Worm (Caenorhabditis elegans) whole organism, L4 larva: ENCODE results near the gene klp-17.

ENCODE experiments used
- T26A8.4 ChIP-seq: fragments of 200-800 bp; sonication (Bioruptor generic); IDR thresholded peaks from 2 replicates; pipeline ENCODE4 v1.3.6; 2022; ENCODE audit warnings: missing genetic modification characterization, missing compliant biosample characterization
- Y48G9A.11 ChIP-seq: fragments of 200-800 bp; sonication (Bioruptor generic); IDR thresholded peaks from 2 replicates; pipeline ENCODE4 v1.3.6; 2022; ENCODE audit warnings: missing genetic modification reagents, missing genetic modification characterization, missing compliant biosample characterization
- aha-1 ChIP-seq: fragments of 150-350 bp; peaks from one replicate; lab custom pipeline; 2014; ENCODE audit warnings: missing biosample characterization, missing genetic modification characterization
- ama-1 ChIP-seq: fragments of 150-350 bp; optimal IDR thresholded peaks from 2 replicates; lab custom pipeline; 2014; ENCODE audit warnings: inconsistent platforms, mixed read lengths
- ceh-82 ChIP-seq: sonication (generic microtip); optimal IDR thresholded peaks from 2 replicates; lab custom pipeline; 2017; ENCODE audit warnings: missing biosample characterization, missing genetic modification characterization
- ces-1 ChIP-seq: fragments of 150-350 bp; sonication (generic microtip); optimal IDR thresholded peaks from 4 replicates; lab custom pipeline; 2014; ENCODE audit warnings: missing biosample characterization, missing genetic modification reagents, missing genetic modification characterization
- daf-16 ChIP-seq, 3 experiments: sonication (generic microtip); optimal IDR thresholded peaks; 2 replicates each; lab custom pipeline; 2016 to 2017; ENCODE audit warnings: missing genetic modification characterization in 3 of 3, missing genetic modification reagents in 3 of 3, mild to moderate bottlenecking in 2 of 3, missing compliant biosample characterization in 2 of 3, missing biosample characterization in 1 of 3, moderate library complexity in 1 of 3
- daf-19 ChIP-seq: fragments of 200-800 bp; sonication (Bioruptor generic); conservative IDR thresholded peaks from 2 replicates; pipeline ENCODE4 v1.3.6; 2022; ENCODE audit warnings: missing genetic modification characterization, missing compliant biosample characterization
- dmd-6 ChIP-seq: fragments of 200-800 bp; sonication (Bioruptor generic); IDR thresholded peaks from 2 replicates; pipeline ENCODE4 v1.3.6; 2022; ENCODE audit warnings: missing genetic modification reagents, missing genetic modification characterization, missing compliant biosample characterization
- dmd-9 ChIP-seq: fragments of 200-800 bp; sonication (Bioruptor generic); IDR thresholded peaks from 2 replicates; pipeline ENCODE4 v1.3.6; 2022; ENCODE audit warnings: missing genetic modification reagents, missing genetic modification characterization, missing compliant biosample characterization
- dpl-1 ChIP-seq: fragments of 150-350 bp; optimal IDR thresholded peaks from 2 replicates; lab custom pipeline; 2014; ENCODE audit warnings: missing biosample characterization, missing genetic modification reagents, missing genetic modification characterization
- duxl-1 ChIP-seq: sonication (generic microtip); optimal IDR thresholded peaks from 2 replicates; lab custom pipeline; 2016; ENCODE audit warnings: mild to moderate bottlenecking, missing genetic modification characterization, moderate library complexity, missing compliant biosample characterization; ENCODE audit not compliant: poor library complexity
- dve-1 ChIP-seq: sonication (generic microtip); optimal IDR thresholded peaks from 2 replicates; lab custom pipeline; 2017; ENCODE audit warnings: antibody characterized with exemption, mild to moderate bottlenecking, missing genetic modification characterization, missing compliant biosample characterization; ENCODE audit not compliant: insufficient read depth
- egl-43 ChIP-seq: fragments of 200-800 bp; sonication (Bioruptor generic); IDR thresholded peaks from 2 replicates; pipeline ENCODE4 v1.3.6; 2022; ENCODE audit warnings: missing genetic modification reagents, missing genetic modification characterization, missing compliant biosample characterization
- fkh-10 ChIP-seq: fragments of 150-350 bp; optimal IDR thresholded peaks from 2 replicates; lab custom pipeline; 2014; ENCODE audit warnings: missing biosample characterization, missing genetic modification reagents, missing genetic modification characterization
- hlh-11 ChIP-seq: fragments of 200-800 bp; sonication (Bioruptor generic); optimal IDR thresholded peaks from 2 replicates; lab custom pipeline; 2018; ENCODE audit warnings: mild to moderate bottlenecking, missing genetic modification characterization, missing compliant biosample characterization
- lin-38 ChIP-seq: fragments of 200-800 bp; sonication (Bioruptor generic); IDR thresholded peaks from 2 replicates; pipeline ENCODE4 v1.3.6; 2022; ENCODE audit warnings: missing genetic modification reagents, missing genetic modification characterization, missing compliant biosample characterization
- lin-39 ChIP-seq: fragments of 150-350 bp; optimal IDR thresholded peaks from 2 replicates; lab custom pipeline; 2014; ENCODE audit warnings: missing biosample characterization, missing genetic modification reagents, missing genetic modification characterization
- madf-5 ChIP-seq, 2 experiments: fragments of 200-800 bp; sonication (Bioruptor generic); IDR thresholded peaks; 2 replicates each; pipeline ENCODE4 v1.3.6; 2022; ENCODE audit warnings: missing compliant biosample characterization in 2 of 2, missing genetic modification characterization in 2 of 2
- mdl-1 ChIP-seq, 2 experiments: fragments of 150-350 bp in 1 of 2; sonication (generic microtip) in 1 of 2; optimal IDR thresholded peaks; 2 replicates each; lab custom pipeline; 2014 to 2017; ENCODE audit warnings: missing biosample characterization in 2 of 2, missing genetic modification characterization in 2 of 2
- mdt-29 ChIP-seq: fragments of 200-800 bp; sonication (Bioruptor generic); IDR thresholded peaks from 2 replicates; pipeline ENCODE4 v1.3.6; 2022; ENCODE audit warnings: missing genetic modification reagents, missing genetic modification characterization, missing compliant biosample characterization
- mep-1 ChIP-seq: fragments of 150-350 bp; sonication (generic microtip); optimal IDR thresholded peaks from 3 replicates; lab custom pipeline; 2014; ENCODE audit warnings: missing biosample characterization, missing genetic modification characterization
- mxl-2 ChIP-seq: fragments of 200-800 bp; sonication (Bioruptor generic); conservative IDR thresholded peaks from 2 replicates; pipeline ENCODE4 v1.3.6; 2022; ENCODE audit warnings: missing genetic modification reagents, missing genetic modification characterization, missing compliant biosample characterization
- nhr-28 ChIP-seq: fragments of 150-350 bp; optimal IDR thresholded peaks from 2 replicates; lab custom pipeline; 2014; ENCODE audit warnings: missing biosample characterization, missing genetic modification characterization
- nhr-77 ChIP-seq: fragments of 150-350 bp; optimal IDR thresholded peaks from 2 replicates; lab custom pipeline; 2014; ENCODE audit warnings: missing biosample characterization, missing genetic modification characterization
- pha-4 ChIP-seq, 2 experiments: fragments of 150-350 bp in 1 of 2; fragments of 200-800 bp in 1 of 2; sonication (Bioruptor generic) in 1 of 2; IDR thresholded peaks in 1 of 2; optimal IDR thresholded peaks in 1 of 2; 2 replicates each; pipeline versions ENCODE4 v1.3.6 to Lab custom; 2014 to 2022; ENCODE audit warnings: missing genetic modification characterization in 2 of 2, missing genetic modification reagents in 2 of 2, missing biosample characterization in 1 of 2, missing compliant biosample characterization in 1 of 2
- pqm-1 ChIP-seq: sonication (generic microtip); optimal IDR thresholded peaks from 2 replicates; lab custom pipeline; 2017; ENCODE audit warnings: missing biosample characterization, missing genetic modification characterization
- saeg-2 ChIP-seq: fragments of 200-800 bp; sonication (Bioruptor generic); IDR thresholded peaks from 2 replicates; pipeline ENCODE4 v1.3.6; 2022; ENCODE audit warnings: missing genetic modification reagents, missing genetic modification characterization, missing compliant biosample characterization
- spr-3 ChIP-seq: fragments of 200-800 bp; sonication (Bioruptor generic); optimal IDR thresholded peaks from 2 replicates; lab custom pipeline; 2018; ENCODE audit warnings: mild to moderate bottlenecking, missing genetic modification characterization, missing compliant biosample characterization
- tra-1 ChIP-seq: fragments of 200-800 bp; sonication (Bioruptor generic); IDR thresholded peaks from 2 replicates; pipeline ENCODE4 v1.3.6; 2022; ENCODE audit warnings: missing genetic modification reagents, missing genetic modification characterization, missing compliant biosample characterization
- zip-2 ChIP-seq: fragments of 150-350 bp; optimal IDR thresholded peaks from 2 replicates; lab custom pipeline; 2014; ENCODE audit warnings: missing biosample characterization, missing genetic modification characterization
- ztf-11 ChIP-seq: fragments of 150-350 bp; optimal IDR thresholded peaks from 2 replicates; lab custom pipeline; 2014; ENCODE audit warnings: missing biosample characterization, missing genetic modification characterization

klp-17 gene

ce11 chrII:11424032-11424431, 43.4 kb downstream of the klp-17 start:
- TF ChIP-seq pqm-1 (tag; lab: Kevin White, UChicago) (peak; percentile 75), dve-1 (tag; lab: Kevin White, UChicago) (no peak), zip-2 (tag; lab: Kevin White, UChicago) (no peak), spr-3 (no peak), pha-4 (GFP tag; IDR thresholded peaks at IDR 0.05; lab: Robert Waterston, UW) (no peak), pha-4 (tag; optimal IDR thresholded peaks at IDR 0.05; lab: Kevin White, UChicago) (no peak), lin-39 (tag; lab: Kevin White, UChicago) (no peak), tra-1 (GFP tag; lab: Robert Waterston, UW) (no peak), dmd-6 (GFP tag; lab: Robert Waterston, UW) (no peak), lin-38 (no peak), nhr-28 (peak; percentile 47)
- TF ChIP-seq, all 104 proteins: peak for 2

- TF ChIP-seq mxl-2: no peak
- TF ChIP-seq mep-1 (tag; lab: Kevin White, UChicago): no peak
- TF ChIP-seq egl-43: no peak
- no peak for TF ChIP-seq duxl-1 (tag; lab: Kevin White, UChicago)
- TF ChIP-seq mdt-29 (GFP tag; lab: Robert Waterston, UW): no peak
- TF ChIP-seq nhr-28: peak; percentile 85
- TF ChIP-seq dpl-1: no peak
- no peak for TF ChIP-seq ceh-82 (tag; lab: Kevin White, UChicago)
- TF ChIP-seq dmd-6 (GFP tag; lab: Robert Waterston, UW): peak; percentile 64
- peak in 1 of 2 experiments; percentile 6 for TF ChIP-seq mdl-1 (tag; optimal IDR thresholded peaks at IDR 0.05; lab: Kevin White, UChicago)
- TF ChIP-seq dmd-9: no peak
- TF ChIP-seq ama-1 (lab: Kevin White, UChicago): no peak
- no peak for TF ChIP-seq Y48G9A.11 (GFP tag; lab: Robert Waterston, UW)
- TF ChIP-seq T26A8.4 (GFP tag; lab: Robert Waterston, UW): no peak
- no peak for TF ChIP-seq daf-16 (GFP tag; optimal IDR thresholded peaks at IDR 0.05; lab: Kevin White, UChicago)
- TF ChIP-seq daf-16 (tag; optimal IDR thresholded peaks at IDR 0.05; lab: Kevin White, UChicago): peak; percentile 72
- TF ChIP-seq madf-5 (GFP tag; IDR thresholded peaks at IDR 0.05; lab: Robert Waterston, UW): no peak
- TF ChIP-seq saeg-2 (GFP tag; lab: Robert Waterston, UW): no peak
- TF ChIP-seq hlh-11: peak; percentile 44
- peak; percentile 84 for TF ChIP-seq pqm-1 (tag; lab: Kevin White, UChicago)
- TF ChIP-seq zip-2 (tag; lab: Kevin White, UChicago): no peak
- peak; percentile 55 for TF ChIP-seq dve-1 (tag; lab: Kevin White, UChicago)
- peak; percentile 78 for TF ChIP-seq nhr-77 (tag; lab: Kevin White, UChicago)
- no peak for TF ChIP-seq ces-1 (GFP tag; lab: Kevin White, UChicago)
- no peak for TF ChIP-seq fkh-10 (GFP tag; lab: Kevin White, UChicago)
- no peak for TF ChIP-seq ztf-11
Measured at ce11 chrII:11418476-11418875, 49.0 kb downstream of the klp-17 start.

ce11 chrII:11417999-11418398, 49.4 kb downstream of the klp-17 start, which contains the start of gene C05D12.2:
TSS of gene C05D12.2 (plus strand) at chrII:11418299.
- peak; percentile 47 for TF ChIP-seq aha-1 (tag; lab: Kevin White, UChicago)
- no peak for TF ChIP-seq egl-43
- no peak for TF ChIP-seq daf-19 (GFP tag; lab: Robert Waterston, UW)
